Fruit fly (Drosophila melanogaster): Measurements from ENCODE around the gene btsz.

- no peak for TF ChIP-seq bab1 (GFP tag; optimal IDR thresholded peaks at IDR 0.05)
- TF ChIP-seq CG7045 (GFP tag; optimal IDR thresholded peaks at IDR 0.05), result no peak
- TF ChIP-seq cnc (optimal IDR thresholded peaks at IDR 0.05), result no peak
Observed at dm6 chr3R:14780747-14781146, 94.5 kb downstream of the btsz start.
